Fruit fly (Drosophila melanogaster) whole organism, embryonic: ENCODE data around the gene CG15365.
A peak's percentile ranks its signal among the peaks of the same experiment; 100 is the strongest.

Experiments
- Abd-B ChIP-seq: fragments of 200-800 bp; sonication (Bioruptor generic); optimal IDR thresholded peaks from 2 replicates; lab custom pipeline; 2018; ENCODE audit warnings: missing biosample characterization, mild to moderate bottlenecking, missing genetic modification characterization, moderate library complexity
- B-H1 ChIP-seq: fragments of 200-800 bp; sonication (Bioruptor generic); IDR thresholded peaks from 3 replicates; pipeline ENCODE4 v1.3.6; 2022; ENCODE audit warnings: missing biosample characterization, missing genetic modification characterization
- B-H2 ChIP-seq: fragments of 200-800 bp; sonication (Bioruptor generic); optimal IDR thresholded peaks from 2 replicates; lab custom pipeline; 2018; ENCODE audit warnings: missing biosample characterization, mild to moderate bottlenecking, missing genetic modification characterization
- CG10209 ChIP-seq: fragments of 200-800 bp; sonication (Bioruptor generic); optimal IDR thresholded peaks from 3 replicates; lab custom pipeline; 2017; ENCODE audit warnings: missing biosample characterization, mild to moderate bottlenecking, missing genetic modification characterization, missing genetic modification reagents
- CG12942 ChIP-seq: fragments of 200-800 bp; sonication (Bioruptor generic); optimal IDR thresholded peaks from 3 replicates; lab custom pipeline; 2016; ENCODE audit warnings: missing biosample characterization, missing genetic modification characterization
- CG14965 ChIP-seq: fragments of 200-800 bp; sonication (Bioruptor generic); optimal IDR thresholded peaks from 2 replicates; lab custom pipeline; 2016; ENCODE audit warnings: missing biosample characterization, missing genetic modification characterization, borderline replicate concordance
- CG15269 ChIP-seq: fragments of 200-800 bp; sonication (Bioruptor generic); optimal IDR thresholded peaks from 2 replicates; lab custom pipeline; 2018; ENCODE audit warnings: missing biosample characterization, mild to moderate bottlenecking, missing genetic modification characterization, moderate library complexity
- CG15696 ChIP-seq: fragments of 200-800 bp; sonication (Bioruptor generic); optimal IDR thresholded peaks from 2 replicates; lab custom pipeline; 2019; ENCODE audit warnings: missing biosample characterization, mild to moderate bottlenecking, missing genetic modification characterization, moderate library complexity
- CG17912 ChIP-seq: fragments of 200-800 bp; sonication (Bioruptor generic); optimal IDR thresholded peaks from 2 replicates; lab custom pipeline; 2018; ENCODE audit warnings: missing biosample characterization, mild to moderate bottlenecking, missing genetic modification characterization
- CG2889 ChIP-seq: fragments of 200-800 bp; sonication (Bioruptor generic); IDR thresholded peaks from 3 replicates; pipeline ENCODE4 v1.3.6; 2022; ENCODE audit warnings: missing biosample characterization, missing genetic modification characterization
- CG3281 ChIP-seq: fragments of 200-800 bp; sonication (Bioruptor generic); optimal IDR thresholded peaks from 3 replicates; lab custom pipeline; 2017; ENCODE audit warnings: missing biosample characterization, mild to moderate bottlenecking, missing genetic modification characterization
- CG34376 ChIP-seq: fragments of 200-800 bp; sonication (Bioruptor generic); optimal IDR thresholded peaks from 2 replicates; lab custom pipeline; 2018; ENCODE audit warnings: missing biosample characterization, mild to moderate bottlenecking, missing genetic modification characterization
- CG4404 ChIP-seq: fragments of 200-800 bp; sonication (Bioruptor generic); IDR thresholded peaks from 2 replicates; pipeline ENCODE4 v1.3.6; 2022; ENCODE audit warnings: missing biosample characterization, missing genetic modification characterization
- CG4820 ChIP-seq: fragments of 200-800 bp; sonication (Bioruptor generic); optimal IDR thresholded peaks from 3 replicates; lab custom pipeline; 2016; ENCODE audit warnings: missing biosample characterization, missing genetic modification characterization
- CG4854 ChIP-seq: fragments of 200-800 bp; sonication (Bioruptor generic); optimal IDR thresholded peaks from 2 replicates; lab custom pipeline; 2016; ENCODE audit warnings: missing biosample characterization, missing genetic modification characterization, inconsistent platforms
- CG7839 ChIP-seq: fragments of 200-800 bp; sonication (Bioruptor generic); optimal IDR thresholded peaks from 3 replicates; lab custom pipeline; 2018; ENCODE audit warnings: missing biosample characterization, mild to moderate bottlenecking, missing genetic modification characterization, moderate library complexity
- CG8765 ChIP-seq: fragments of 200-800 bp; sonication (Bioruptor generic); IDR thresholded peaks from 2 replicates; pipeline ENCODE4 v1.3.6; 2022; ENCODE audit warnings: missing biosample characterization, missing genetic modification characterization
- CG8924 ChIP-seq: fragments of 200-800 bp; optimal IDR thresholded peaks from 3 replicates; lab custom pipeline; 2019; ENCODE audit warnings: missing biosample characterization, mild to moderate bottlenecking, missing genetic modification characterization, moderate library complexity
- CG9437 ChIP-seq: fragments of 200-800 bp; sonication (Bioruptor generic); optimal IDR thresholded peaks from 2 replicates; lab custom pipeline; 2018; ENCODE audit warnings: missing biosample characterization, mild to moderate bottlenecking, missing genetic modification characterization
- CG9817 ChIP-seq: fragments of 200-800 bp; sonication (Bioruptor generic); optimal IDR thresholded peaks from 2 replicates; lab custom pipeline; 2018; ENCODE audit warnings: missing biosample characterization, mild to moderate bottlenecking, missing genetic modification characterization, moderate library complexity
- Doc3 ChIP-seq: fragments of 200-800 bp; sonication (Bioruptor generic); IDR thresholded peaks from 3 replicates; pipeline ENCODE4 v1.3.6; 2022; ENCODE audit warnings: missing biosample characterization, missing genetic modification characterization; ENCODE audit not compliant: partially characterized antibody
- HLH3B ChIP-seq: fragments of 200-800 bp; sonication (Bioruptor generic); IDR thresholded peaks from 2 replicates; pipeline ENCODE4 v1.3.6; 2022; ENCODE audit warnings: missing biosample characterization, missing genetic modification characterization
- HmgZ ChIP-seq: fragments of 200-800 bp; sonication (Bioruptor generic); optimal IDR thresholded peaks from 2 replicates; lab custom pipeline; 2018; ENCODE audit warnings: missing biosample characterization, mild to moderate bottlenecking, missing genetic modification characterization
- Lhr ChIP-seq: fragments of 200-800 bp; sonication (Bioruptor generic); optimal IDR thresholded peaks from 3 replicates; lab custom pipeline; 2017; ENCODE audit warnings: mild to moderate bottlenecking, missing biosample characterization, missing genetic modification reagents, missing genetic modification characterization
- Lpt ChIP-seq: fragments of >200 bp; optimal IDR thresholded peaks from 2 replicates; lab custom pipeline; 2018; ENCODE audit warnings: missing biosample characterization, missing genetic modification characterization
- Med ChIP-seq: fragments of 200-800 bp; sonication (Bioruptor generic); peaks from one replicate; lab custom pipeline; 2016; ENCODE audit warnings: missing biosample characterization, missing genetic modification characterization, mild to moderate bottlenecking, inconsistent platforms, moderate library complexity
- Myb ChIP-seq: fragments of 200-800 bp; sonication (Bioruptor generic); optimal IDR thresholded peaks from 2 replicates; lab custom pipeline; 2016; ENCODE audit warnings: missing biosample characterization, missing genetic modification characterization
- Oli ChIP-seq: fragments of 200-800 bp; sonication (Bioruptor generic); optimal IDR thresholded peaks from 2 replicates; lab custom pipeline; 2018; ENCODE audit warnings: missing biosample characterization, mild to moderate bottlenecking, missing genetic modification characterization, moderate library complexity
- PHDP ChIP-seq: fragments of 200-800 bp; sonication (Bioruptor generic); optimal IDR thresholded peaks from 3 replicates; lab custom pipeline; 2018; ENCODE audit warnings: missing biosample characterization, mild to moderate bottlenecking, missing genetic modification characterization, moderate library complexity
- Scr ChIP-seq: fragments of 200-800 bp; sonication (Bioruptor generic); IDR thresholded peaks from 2 replicates; pipeline ENCODE4 v1.3.6; 2022; ENCODE audit warnings: missing biosample characterization, missing genetic modification characterization; ENCODE audit not compliant: partially characterized antibody
- Six4 ChIP-seq: fragments of 200-800 bp; sonication (Bioruptor generic); optimal IDR thresholded peaks from 2 replicates; lab custom pipeline; 2016; ENCODE audit warnings: missing biosample characterization, missing genetic modification characterization
- Sox100B ChIP-seq: fragments of 200-800 bp; sonication (Bioruptor generic); optimal IDR thresholded peaks from 3 replicates; lab custom pipeline; 2018; ENCODE audit warnings: missing biosample characterization, mild to moderate bottlenecking, missing genetic modification characterization
- TFAM ChIP-seq: fragments of 200-800 bp; sonication (Bioruptor generic); optimal IDR thresholded peaks from 2 replicates; lab custom pipeline; 2017; ENCODE audit warnings: missing biosample characterization, missing genetic modification characterization, inconsistent platforms
- Xrp1 ChIP-seq: fragments of 200-800 bp; sonication (Bioruptor generic); IDR thresholded peaks from 2 replicates; pipeline ENCODE4 v1.3.6; 2022; ENCODE audit warnings: missing biosample characterization, missing genetic modification characterization
- abd-A ChIP-seq: fragments of 200-800 bp; sonication (Bioruptor generic); optimal IDR thresholded peaks from 3 replicates; lab custom pipeline; 2019; ENCODE audit warnings: missing biosample characterization, mild to moderate bottlenecking, missing genetic modification characterization, moderate library complexity
- cato ChIP-seq: fragments of 200-800 bp; sonication (Bioruptor generic); optimal IDR thresholded peaks from 2 replicates; lab custom pipeline; 2016; ENCODE audit warnings: missing biosample characterization, missing genetic modification characterization, borderline replicate concordance
- eyg ChIP-seq: fragments of 200-800 bp; sonication (Bioruptor generic); optimal IDR thresholded peaks from 3 replicates; lab custom pipeline; 2016; ENCODE audit warnings: missing biosample characterization, missing genetic modification characterization
- fd3F ChIP-seq: fragments of 200-800 bp; sonication (Bioruptor generic); optimal IDR thresholded peaks from 2 replicates; lab custom pipeline; 2018; ENCODE audit warnings: missing biosample characterization, mild to moderate bottlenecking, missing genetic modification characterization, moderate library complexity
- grau ChIP-seq: fragments of 200-800 bp; optimal IDR thresholded peaks from 3 replicates; lab custom pipeline; 2019; ENCODE audit warnings: missing biosample characterization, mild to moderate bottlenecking, missing genetic modification characterization, moderate library complexity
- hb ChIP-seq: fragments of 200-800 bp; sonication (Bioruptor generic); IDR thresholded peaks from 3 replicates; pipeline ENCODE4 v1.3.6; 2022; ENCODE audit warnings: missing biosample characterization, missing genetic modification characterization; ENCODE audit not compliant: partially characterized antibody
- jing ChIP-seq: fragments of 200-800 bp; sonication (Bioruptor generic); optimal IDR thresholded peaks from 2 replicates; lab custom pipeline; 2018; ENCODE audit warnings: missing biosample characterization, mild to moderate bottlenecking, missing genetic modification characterization
- lilli ChIP-seq: fragments of 200-800 bp; sonication (Bioruptor generic); optimal IDR thresholded peaks from 3 replicates; lab custom pipeline; 2016; ENCODE audit warnings: missing biosample characterization, missing genetic modification characterization
- lola ChIP-seq, 3 experiments: fragments of >200 bp in 2 of 3; fragments of 200-800 bp in 1 of 3; sonication (Bioruptor generic) in 1 of 3; optimal IDR thresholded peaks; 2 replicates each; lab custom pipeline; 2017 to 2019; ENCODE audit warnings: missing biosample characterization in 3 of 3, missing genetic modification characterization in 3 of 3, mild to moderate bottlenecking in 1 of 3, moderate library complexity in 1 of 3
- nmo ChIP-seq: fragments of 200-800 bp; sonication (Bioruptor generic); optimal IDR thresholded peaks from 2 replicates; lab custom pipeline; 2018; ENCODE audit warnings: missing biosample characterization, mild to moderate bottlenecking, missing genetic modification characterization, moderate library complexity
- row ChIP-seq: fragments of 200-800 bp; sonication (Bioruptor generic); IDR thresholded peaks from 3 replicates; pipeline ENCODE4 v1.3.6; 2022; ENCODE audit warnings: missing biosample characterization, missing genetic modification characterization
- slbo ChIP-seq: fragments of 200-800 bp; sonication (Bioruptor generic); IDR thresholded peaks from 2 replicates; pipeline ENCODE4 v1.3.6; 2022; ENCODE audit warnings: missing biosample characterization, missing genetic modification characterization
- so ChIP-seq: fragments of 200-800 bp; sonication (Bioruptor generic); IDR thresholded peaks from 3 replicates; pipeline ENCODE4 v1.3.6; 2022; ENCODE audit warnings: missing biosample characterization, missing genetic modification characterization
- unc-4 ChIP-seq: fragments of 200-800 bp; sonication (Bioruptor generic); IDR thresholded peaks from 2 replicates; pipeline ENCODE4 v1.3.6; 2022; ENCODE audit warnings: missing biosample characterization, missing genetic modification characterization; ENCODE audit not compliant: partially characterized antibody
- unpg ChIP-seq: fragments of 200-800 bp; sonication (Bioruptor generic); optimal IDR thresholded peaks from 3 replicates; lab custom pipeline; 2018; ENCODE audit warnings: missing biosample characterization, mild to moderate bottlenecking, missing genetic modification characterization, moderate library complexity

CG15365 gene

DNA sequence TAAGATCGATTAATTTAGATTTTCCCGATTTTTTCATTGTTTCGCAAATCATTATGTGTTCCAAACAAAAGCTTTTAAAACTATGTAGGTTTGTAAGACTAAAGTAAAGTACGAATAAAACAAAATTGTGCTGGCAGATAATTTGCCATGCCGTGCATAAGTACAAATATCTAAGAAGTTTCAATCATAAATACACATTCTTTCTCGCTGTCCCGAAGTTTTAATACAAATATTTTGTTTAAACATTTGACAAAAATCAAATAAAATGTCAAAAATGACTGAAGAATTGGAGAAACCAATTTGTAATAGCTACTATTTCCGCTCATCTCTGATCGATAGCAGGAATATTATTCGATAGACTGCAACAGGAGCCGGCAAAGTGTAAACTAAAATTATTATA, 14.8 kb upstream of the CG15365 start, which contains the start of gene APC4 (continued):
- no peak for TF ChIP-seq cato
- TF ChIP-seq CG15696, result peak; percentile 29
- TF ChIP-seq Sox100B (GFP tag; lab: Kevin White, UChicago), result no peak
- no peak for TF ChIP-seq abd-A (tag; lab: Kevin White, UChicago)
- TF ChIP-seq Xrp1 (GFP tag; lab: Robert Waterston, UW), result 0 out of 2 replicates have a peak, but pooled peaks have one; percentile 26
- peak; percentile 26 for TF ChIP-seq CG3281 (GFP tag; lab: Kevin White, UChicago)
- no peak for TF ChIP-seq B-H1 (GFP tag; lab: Robert Waterston, UW)
- no peak for TF ChIP-seq eyg (GFP tag; lab: Kevin White, UChicago)
- TF ChIP-seq so (GFP tag; lab: Robert Waterston, UW), result no peak
- TF ChIP-seq CG12942 (GFP tag; lab: Kevin White, UChicago), result no peak
- 0 out of 2 replicates have a peak, but pooled peaks have one; percentile 12 for TF ChIP-seq Scr (GFP tag; lab: Robert Waterston, UW)
- peak; percentile 31 for TF ChIP-seq CG9817 (tag; lab: Kevin White, UChicago)
- TF ChIP-seq jing, result no peak
- TF ChIP-seq Lhr (GFP tag; lab: Kevin White, UChicago), result no peak
- peak; percentile 31 for TF ChIP-seq CG4820 (GFP tag; lab: Kevin White, UChicago)
- TF ChIP-seq Med, result peak; percentile 68
- TF ChIP-seq PHDP (tag; lab: Kevin White, UChicago), result peak; percentile 2
- TF ChIP-seq Doc3 (GFP tag; lab: Robert Waterston, UW), result no peak
- TF ChIP-seq CG8765, result no peak
- TF ChIP-seq nmo (GFP tag; lab: Kevin White, UChicago), result peak; percentile 49
- TF ChIP-seq Lpt (GFP tag; lab: Kevin White, UChicago), result no peak
- peak; percentile 0 for TF ChIP-seq fd3F
- no peak for TF ChIP-seq HLH3B
- no peak for TF ChIP-seq CG14965 (GFP tag; lab: Kevin White, UChicago)
- peak; percentile 48 for TF ChIP-seq grau
- peak; percentile 28 for TF ChIP-seq CG8924 (tag; lab: Kevin White, UChicago)
- peak; percentile 29 for TF ChIP-seq Oli (tag; lab: Kevin White, UChicago)
- peak in 1 of 3 experiments; percentile 48 for TF ChIP-seq lola (GFP tag; optimal IDR thresholded peaks at IDR 0.05; lab: Kevin White, UChicago)
- no peak for TF ChIP-seq CG4854
- TF ChIP-seq Myb (GFP tag; lab: Kevin White, UChicago), result peak; percentile 31
- TF ChIP-seq row (GFP tag; lab: Robert Waterston, UW), result peak; percentile 75
- peak; percentile 9 for TF ChIP-seq CG10209
- no peak for TF ChIP-seq B-H2 (GFP tag; lab: Kevin White, UChicago)
- peak; percentile 25 for TF ChIP-seq CG9437 (GFP tag; lab: Kevin White, UChicago)
- peak; percentile 16; the same call in 1 of the 2 replicates for TF ChIP-seq slbo (GFP tag; lab: Robert Waterston, UW)
- TF ChIP-seq CG15269, result peak; percentile 34
- TF ChIP-seq CG4404, result no peak
- TF ChIP-seq lilli (GFP tag; lab: Kevin White, UChicago), result peak; percentile 39
- TF ChIP-seq Six4 (GFP tag; lab: Kevin White, UChicago), result no peak
- TF ChIP-seq TFAM, result no peak
- peak; percentile 24 for TF ChIP-seq Abd-B
- no peak for TF ChIP-seq hb (GFP tag; lab: Robert Waterston, UW)
- TF ChIP-seq CG2889 (GFP tag; lab: Robert Waterston, UW), result no peak
- no peak for TF ChIP-seq HmgZ (tag; lab: Kevin White, UChicago)
- peak; percentile 39 for TF ChIP-seq CG7839 (tag; lab: Kevin White, UChicago)
- TF ChIP-seq unc-4 (GFP tag; lab: Robert Waterston, UW), result no peak
- no peak for TF ChIP-seq CG17912 (GFP tag; lab: Kevin White, UChicago)
- TF ChIP-seq CG34376 (GFP tag; lab: Kevin White, UChicago), result peak; percentile 43
- TF ChIP-seq unpg (GFP tag; lab: Kevin White, UChicago), result no peak
